Fruit fly (Drosophila melanogaster) whole organism, embryonic: ENCODE measurements around the gene CG4953.

Experiments used
- Ada2b ChIP-seq: fragments of 200-800 bp; sonication (Bioruptor generic); IDR thresholded peaks from 2 replicates; pipeline ENCODE4 v1.3.6; 2022; ENCODE audit warnings: missing biosample characterization, missing genetic modification characterization
- Adf1 ChIP-seq: fragments of 200-800 bp; sonication (Bioruptor generic); IDR thresholded peaks from 2 replicates; pipeline ENCODE4 v1.3.6; 2022; ENCODE audit warnings: missing biosample characterization, missing genetic modification characterization
- Awh ChIP-seq: fragments of 200-800 bp; sonication (Bioruptor generic); IDR thresholded peaks from 2 replicates; pipeline ENCODE4, ENCODE4 v1.3.6; 2022; ENCODE audit warnings: missing biosample characterization, missing genetic modification characterization
- CG11695 ChIP-seq: fragments of 200-800 bp; sonication (Bioruptor generic); IDR thresholded peaks from 3 replicates; pipeline ENCODE4 v1.3.6; 2022; ENCODE audit warnings: missing biosample characterization, missing genetic modification characterization
- CG11696 ChIP-seq: fragments of 200-800 bp; sonication (Bioruptor generic); IDR thresholded peaks from 2 replicates; pipeline ENCODE4 v1.3.6; 2022; ENCODE audit warnings: missing biosample characterization, missing genetic modification characterization
- CG12744 ChIP-seq: fragments of 200-800 bp; sonication (Bioruptor generic); optimal IDR thresholded peaks from 2 replicates; lab custom pipeline; 2016; ENCODE audit warnings: missing biosample characterization, missing genetic modification characterization
- CG14050 ChIP-seq: fragments of 200-800 bp; sonication (Bioruptor generic); IDR thresholded peaks from 3 replicates; pipeline ENCODE4 v1.3.6; 2022; ENCODE audit warnings: missing biosample characterization, missing genetic modification characterization
- CG14965 ChIP-seq: fragments of 200-800 bp; sonication (Bioruptor generic); optimal IDR thresholded peaks from 2 replicates; lab custom pipeline; 2016; ENCODE audit warnings: missing biosample characterization, missing genetic modification characterization, borderline replicate concordance
- CG15514 ChIP-seq: fragments of 200-800 bp; sonication (Bioruptor generic); optimal IDR thresholded peaks from 3 replicates; lab custom pipeline; 2017; ENCODE audit warnings: missing biosample characterization, missing genetic modification characterization, mild to moderate bottlenecking, moderate library complexity, missing genetic modification reagents
- CG18011 ChIP-seq: fragments of 200-800 bp; sonication (Bioruptor generic); optimal IDR thresholded peaks from 2 replicates; lab custom pipeline; 2017; ENCODE audit warnings: missing biosample characterization, missing genetic modification characterization, mild to moderate bottlenecking, moderate library complexity, missing genotype
- CG18599 ChIP-seq: fragments of 200-800 bp; sonication (Bioruptor generic); optimal IDR thresholded peaks from 3 replicates; lab custom pipeline; 2017; ENCODE audit warnings: missing biosample characterization, missing genetic modification characterization, mild to moderate bottlenecking, moderate library complexity, missing genetic modification reagents
- CG18619 ChIP-seq: fragments of 200-800 bp; sonication (Bioruptor generic); optimal IDR thresholded peaks from 3 replicates; lab custom pipeline; 2017; ENCODE audit warnings: missing biosample characterization, mild to moderate bottlenecking, missing genetic modification characterization
- CG31388 ChIP-seq: fragments of 200-800 bp; sonication (Bioruptor generic); optimal IDR thresholded peaks from 2 replicates; lab custom pipeline; 2016; ENCODE audit warnings: missing biosample characterization, missing genetic modification characterization
- CG3163 ChIP-seq: fragments of 200-800 bp; sonication (Bioruptor generic); optimal IDR thresholded peaks from 3 replicates; lab custom pipeline; 2016; ENCODE audit warnings: missing biosample characterization, missing genetic modification characterization
- CG3281 ChIP-seq: fragments of 200-800 bp; sonication (Bioruptor generic); optimal IDR thresholded peaks from 3 replicates; lab custom pipeline; 2017; ENCODE audit warnings: missing biosample characterization, mild to moderate bottlenecking, missing genetic modification characterization
- CG34376 ChIP-seq: fragments of 200-800 bp; sonication (Bioruptor generic); optimal IDR thresholded peaks from 2 replicates; lab custom pipeline; 2018; ENCODE audit warnings: missing biosample characterization, mild to moderate bottlenecking, missing genetic modification characterization
- CG4404 ChIP-seq: fragments of 200-800 bp; sonication (Bioruptor generic); IDR thresholded peaks from 2 replicates; pipeline ENCODE4 v1.3.6; 2022; ENCODE audit warnings: missing biosample characterization, missing genetic modification characterization
- CG9215 ChIP-seq: fragments of 200-800 bp; sonication (Bioruptor generic); IDR thresholded peaks from 2 replicates; pipeline ENCODE4 v1.3.6; 2022; ENCODE audit warnings: missing biosample characterization, missing genetic modification characterization
- D ChIP-seq, 2 experiments: fragments of 200-800 bp in 1 of 2; fragments of >200 bp in 1 of 2; sonication (Bioruptor generic) in 1 of 2; optimal IDR thresholded peaks; 2 replicates in 1 of 2; 3 replicates in 1 of 2; lab custom pipeline; 2017; ENCODE audit warnings: mild to moderate bottlenecking in 1 of 2, missing biosample characterization in 1 of 2, missing genetic modification characterization in 1 of 2, missing genetic modification reagents in 1 of 2
- D19A ChIP-seq: fragments of 200-800 bp; optimal IDR thresholded peaks from 3 replicates; lab custom pipeline; 2019; ENCODE audit warnings: missing biosample characterization, mild to moderate bottlenecking, missing genetic modification characterization, moderate library complexity
- Elba2 ChIP-seq: fragments of 200-800 bp; sonication (Bioruptor generic); optimal IDR thresholded peaks from 3 replicates; lab custom pipeline; 2016; ENCODE audit warnings: missing biosample characterization, missing genetic modification characterization
- GATAe ChIP-seq: fragments of 200-800 bp; sonication (Bioruptor generic); conservative IDR thresholded peaks from 2 replicates; pipeline ENCODE4 v1.3.6; 2022; ENCODE audit warnings: missing biosample characterization, missing genetic modification characterization
- HHEX ChIP-seq: fragments of 200-800 bp; sonication (Bioruptor generic); optimal IDR thresholded peaks from 3 replicates; lab custom pipeline; 2017; ENCODE audit warnings: missing biosample characterization, mild to moderate bottlenecking, missing genetic modification characterization, missing genetic modification reagents
- HLH3B ChIP-seq: fragments of 200-800 bp; sonication (Bioruptor generic); IDR thresholded peaks from 2 replicates; pipeline ENCODE4 v1.3.6; 2022; ENCODE audit warnings: missing biosample characterization, missing genetic modification characterization
- HLH54F ChIP-seq: fragments of 200-800 bp; sonication (Bioruptor generic); optimal IDR thresholded peaks from 3 replicates; lab custom pipeline; 2016; ENCODE audit warnings: missing biosample characterization, missing genetic modification characterization
- Hey ChIP-seq: fragments of 200-800 bp; sonication (Bioruptor generic); optimal IDR thresholded peaks from 3 replicates; lab custom pipeline; 2018; ENCODE audit warnings: missing biosample characterization, mild to moderate bottlenecking, missing genetic modification characterization
- HmgZ ChIP-seq: fragments of 200-800 bp; sonication (Bioruptor generic); optimal IDR thresholded peaks from 2 replicates; lab custom pipeline; 2018; ENCODE audit warnings: missing biosample characterization, mild to moderate bottlenecking, missing genetic modification characterization
- Sry-δ ChIP-seq: fragments of 200-800 bp; sonication (Bioruptor generic); optimal IDR thresholded peaks from 2 replicates; lab custom pipeline; 2016; ENCODE audit warnings: missing biosample characterization, missing genetic modification characterization
- aop ChIP-seq: fragments of 200-800 bp; sonication (Bioruptor generic); IDR thresholded peaks from 2 replicates; pipeline ENCODE4 v1.3.6; 2022; ENCODE audit warnings: missing biosample characterization, missing genetic modification characterization
- ato ChIP-seq: fragments of 200-800 bp; sonication (Bioruptor generic); IDR thresholded peaks from 2 replicates; pipeline ENCODE4 v1.3.6; 2022; ENCODE audit warnings: missing biosample characterization, missing genetic modification characterization; ENCODE audit not compliant: partially characterized antibody
- btn ChIP-seq: fragments of 200-800 bp; sonication (Bioruptor generic); optimal IDR thresholded peaks from 2 replicates; lab custom pipeline; 2016; ENCODE audit warnings: missing biosample characterization, missing genetic modification characterization
- cad ChIP-seq: fragments of >200 bp; optimal IDR thresholded peaks from 2 replicates; lab custom pipeline; 2017; ENCODE audit warnings: missing biosample characterization, missing genetic modification characterization
- cato ChIP-seq: fragments of 200-800 bp; sonication (Bioruptor generic); optimal IDR thresholded peaks from 2 replicates; lab custom pipeline; 2016; ENCODE audit warnings: missing biosample characterization, missing genetic modification characterization, borderline replicate concordance
- cwo ChIP-seq: fragments of 200-800 bp; sonication (Bioruptor generic); optimal IDR thresholded peaks from 3 replicates; lab custom pipeline; 2017; ENCODE audit warnings: missing biosample characterization, missing genetic modification characterization, mild to moderate bottlenecking, moderate library complexity, missing genetic modification reagents
- fd64A ChIP-seq: fragments of 200-800 bp; sonication (Bioruptor generic); optimal IDR thresholded peaks from 3 replicates; lab custom pipeline; 2018; ENCODE audit warnings: missing biosample characterization, mild to moderate bottlenecking, missing genetic modification characterization
- fd96Cb ChIP-seq: fragments of 200-800 bp; sonication (Bioruptor generic); optimal IDR thresholded peaks from 2 replicates; lab custom pipeline; 2018; ENCODE audit warnings: missing biosample characterization, mild to moderate bottlenecking, missing genetic modification characterization, moderate library complexity
- gcm ChIP-seq: fragments of 200-800 bp; sonication (Bioruptor generic); optimal IDR thresholded peaks from 2 replicates; lab custom pipeline; 2019; ENCODE audit warnings: missing biosample characterization, mild to moderate bottlenecking, missing genetic modification characterization, moderate library complexity
- hth ChIP-seq: fragments of >200 bp; optimal IDR thresholded peaks from 2 replicates; lab custom pipeline; 2017; ENCODE audit warnings: inconsistent platforms
- lab ChIP-seq: fragments of 200-800 bp; sonication (Bioruptor generic); optimal IDR thresholded peaks from 3 replicates; lab custom pipeline; 2017; ENCODE audit warnings: missing biosample characterization, missing genetic modification characterization, mild to moderate bottlenecking, moderate library complexity, missing genetic modification reagents
- lmd ChIP-seq: fragments of 200-800 bp; sonication (Bioruptor generic); IDR thresholded peaks from 2 replicates; pipeline ENCODE4 v1.3.6; 2022; ENCODE audit warnings: missing biosample characterization, missing genetic modification characterization
- luna ChIP-seq: fragments of 200-800 bp; sonication (Bioruptor generic); optimal IDR thresholded peaks from 2 replicates; lab custom pipeline; 2016; ENCODE audit warnings: missing biosample characterization, missing genetic modification characterization
- psq ChIP-seq: fragments of 200-800 bp; sonication (Bioruptor generic); optimal IDR thresholded peaks from 2 replicates; lab custom pipeline; 2017; ENCODE audit warnings: missing biosample characterization, missing genetic modification characterization
- repo ChIP-seq: fragments of 200-800 bp; sonication (Bioruptor generic); optimal IDR thresholded peaks from 2 replicates; lab custom pipeline; 2016; ENCODE audit warnings: missing biosample characterization, missing genetic modification characterization
- shn ChIP-seq: fragments of 200-800 bp; sonication (Bioruptor generic); optimal IDR thresholded peaks from 3 replicates; lab custom pipeline; 2016; ENCODE audit warnings: missing biosample characterization, missing genetic modification characterization
- slou ChIP-seq: fragments of 200-800 bp; sonication (Bioruptor generic); optimal IDR thresholded peaks from 3 replicates; lab custom pipeline; 2016; ENCODE audit warnings: missing biosample characterization, missing genetic modification characterization
- tio ChIP-seq: fragments of 200-800 bp; sonication (Bioruptor generic); optimal IDR thresholded peaks from 2 replicates; lab custom pipeline; 2017; ENCODE audit warnings: missing biosample characterization, missing genetic modification characterization, inconsistent platforms
- vfl ChIP-seq: fragments of 200-800 bp; sonication (Bioruptor generic); optimal IDR thresholded peaks from 2 replicates; lab custom pipeline; 2016; ENCODE audit warnings: missing biosample characterization, missing genetic modification characterization
- vvl ChIP-seq: fragments of 200-800 bp; sonication (Bioruptor generic); IDR thresholded peaks from 2 replicates; pipeline ENCODE4 v1.3.6; 2022; ENCODE audit warnings: missing biosample characterization, missing genetic modification characterization
- zfh2 ChIP-seq: fragments of 200-800 bp; sonication (Bioruptor generic); optimal IDR thresholded peaks from 2 replicates; lab custom pipeline; 2016; ENCODE audit warnings: missing biosample characterization, missing genetic modification characterization

CG4953 gene

dm6 chr2L:10260750-10261493 lies 5.6 kb upstream of the CG4953 start, which contains the start of gene Pten (continued):
- TF ChIP-seq CG34376 (GFP tag; lab: Kevin White, UChicago) (peak; percentile 35), CG12744 (GFP tag; lab: Kevin White, UChicago) (peak; percentile 16), Hey (no peak), slou (GFP tag; lab: Kevin White, UChicago) (peak; percentile 63), Sry-δ (GFP tag; lab: Kevin White, UChicago) (peak; percentile 79), D19A (tag; lab: Kevin White, UChicago) (peak; percentile 32), CG4404 (GFP tag; lab: Robert Waterston, UW) (no peak), gcm (no peak), Awh (GFP tag; lab: Robert Waterston, UW) (peak; percentile 54; the same call in 1 of the 2 replicates), CG11696 (GFP tag; lab: Robert Waterston, UW) (0 out of 2 replicates have a peak, but pooled peaks have one; percentile 33), CG11695 (GFP tag; lab: Robert Waterston, UW) (peak; percentile 73; the same call in 1 of the 3 replicates), Ada2b (GFP tag; lab: Robert Waterston, UW) (peak; percentile 57), CG18599 (GFP tag; lab: Kevin White, UChicago) (no peak), ato (peak; percentile 87), fd64A (no peak), btn (peak; percentile 23), CG18619 (GFP tag; lab: Kevin White, UChicago) (no peak), cato (GFP tag; lab: Kevin White, UChicago) (peak; percentile 67), HmgZ (tag; lab: Kevin White, UChicago) (peak; percentile 57), cwo (no peak), HHEX (GFP tag; lab: Kevin White, UChicago) (no peak), lmd (GFP tag; lab: Robert Waterston, UW) (no peak), CG31388 (GFP tag; lab: Kevin White, UChicago) (no peak), aop (GFP tag; lab: Robert Waterston, UW) (no peak), CG14965 (GFP tag; lab: Kevin White, UChicago) (no peak), luna (GFP tag; lab: Kevin White, UChicago) (peak; percentile 45), hth (no peak), Elba2 (peak; percentile 12), vvl (GFP tag; lab: Robert Waterston, UW) (peak; percentile 58; the same call in 1 of the 2 replicates), HLH3B (GFP tag; lab: Robert Waterston, UW) (no peak), CG15514 (no peak), CG9215 (GFP tag; lab: Robert Waterston, UW) (no peak), cad (GFP tag; lab: Kevin White, UChicago) (peak; percentile 74), CG14050 (GFP tag; lab: Robert Waterston, UW) (peak; percentile 43; the same call in 2 of the 3 replicates), zfh2 (GFP tag; lab: Kevin White, UChicago) (peak; percentile 43), fd96Cb (peak; percentile 80), CG18011 (no peak), D (optimal IDR thresholded peaks at IDR 0.05; lab: Kevin White, UChicago) (no peak), D (GFP tag; optimal IDR thresholded peaks at IDR 0.05; lab: Kevin White, UChicago) (peak; percentile 65), HLH54F (GFP tag; lab: Kevin White, UChicago) (peak; percentile 51), Adf1 (GFP tag; lab: Robert Waterston, UW) (no peak), shn (GFP tag; lab: Kevin White, UChicago) (peak; percentile 5), lab (GFP tag; lab: Kevin White, UChicago) (no peak), CG3163 (peak; percentile 27), repo (GFP tag; lab: Kevin White, UChicago) (peak; percentile 42), vfl (GFP tag; lab: Kevin White, UChicago) (no peak), tio (GFP tag; lab: Kevin White, UChicago) (no peak), GATAe (no peak), psq (GFP tag; lab: Kevin White, UChicago) (peak; percentile 33), CG3281 (peak; percentile 59)
